Fruit fly (Drosophila melanogaster): ENCODE data around the gene CG4576.

DNA sequence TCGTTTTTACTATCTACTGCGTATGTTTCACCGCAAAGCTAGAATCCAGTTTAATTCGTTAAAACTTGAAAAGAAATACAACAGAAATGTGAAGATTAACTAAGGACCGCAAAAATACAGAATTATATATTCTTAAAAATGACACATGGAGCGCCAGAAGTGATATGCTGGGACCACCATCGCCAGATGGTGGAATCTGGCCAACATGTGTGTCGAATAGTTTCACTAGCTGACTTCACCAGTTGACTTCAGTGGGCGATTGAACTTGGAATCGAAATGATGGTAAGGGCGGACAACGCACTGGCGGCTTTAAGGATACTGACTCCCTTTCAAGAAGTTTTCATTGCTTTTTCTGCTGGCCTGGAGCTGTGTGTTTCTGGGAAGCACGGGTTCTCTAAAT, 23.5 kb upstream of the CG4576 start, which contains the start of gene CG9593:
- no peak for TF ChIP-seq cic (GFP tag; optimal IDR thresholded peaks at IDR 0.05)
- no peak for TF ChIP-seq CG14711 (tag; optimal IDR thresholded peaks at IDR 0.05)
- no peak for TF ChIP-seq Crg-1 (GFP tag; optimal IDR thresholded peaks at IDR 0.05)
- no peak for TF ChIP-seq kay (GFP tag; ENCODE audit: borderline replicate concordance)
- TF ChIP-seq CG1620 (GFP tag; optimal IDR thresholded peaks at IDR 0.05), result no peak
- TF ChIP-seq Clk (GFP tag; optimal IDR thresholded peaks at IDR 0.05), result no peak
- TF ChIP-seq cnc (optimal IDR thresholded peaks at IDR 0.05), result no peak
- no peak for TF ChIP-seq Mnt (GFP tag; optimal IDR thresholded peaks at IDR 0.05)
- TF ChIP-seq CG11617 (GFP tag; optimal IDR thresholded peaks at IDR 0.05), result no peak
- TF ChIP-seq Hr96 (GFP tag; optimal IDR thresholded peaks at IDR 0.05), result no peak
- TF ChIP-seq tj (GFP tag; optimal IDR thresholded peaks at IDR 0.05), result no peak
- TF ChIP-seq ovo (GFP tag; optimal IDR thresholded peaks at IDR 0.05), result no peak
- TF ChIP-seq CG5204 (GFP tag; optimal IDR thresholded peaks at IDR 0.05), result no peak
- TF ChIP-seq CG33017 (tag; optimal IDR thresholded peaks at IDR 0.05), result no peak
